Worm (Caenorhabditis elegans) whole organism, young adult: Measurements from ENCODE around the gene F15A8.1.
A peak's percentile ranks its signal among the peaks of the same experiment; 100 is the strongest.

Source experiments
- B0019.2 ChIP-seq: fragments of 200-800 bp; sonication (Bioruptor generic); conservative IDR thresholded peaks from 2 replicates; pipeline ENCODE4 v1.3.6; 2022; ENCODE audit warnings: missing genetic modification reagents, missing genetic modification characterization, missing compliant biosample characterization
- B0261.1 ChIP-seq: sonication (generic microtip); optimal IDR thresholded peaks from 2 replicates; lab custom pipeline; 2016; ENCODE audit warnings: mild to moderate bottlenecking, missing genetic modification characterization, moderate library complexity, missing compliant biosample characterization
- F22D6.2 ChIP-seq: sonication (generic microtip); optimal IDR thresholded peaks from 2 replicates; lab custom pipeline; 2016; ENCODE audit warnings: mild to moderate bottlenecking, missing genetic modification characterization, missing compliant biosample characterization
- F39B2.1 ChIP-seq: fragments of 200-800 bp; sonication (Bioruptor generic); IDR thresholded peaks from 2 replicates; pipeline ENCODE4 v1.3.6; 2022; ENCODE audit warnings: missing genetic modification reagents, missing genetic modification characterization, missing compliant biosample characterization
- F49E8.2 ChIP-seq: sonication (generic microtip); optimal IDR thresholded peaks from 3 replicates; lab custom pipeline; 2017; ENCODE audit warnings: missing genetic modification characterization, mild to moderate bottlenecking, missing compliant biosample characterization, antibody characterized with exemption, moderate library complexity; ENCODE audit not compliant: insufficient read depth
- F55B11.4 ChIP-seq: sonication (generic microtip); optimal IDR thresholded peaks from 2 replicates; lab custom pipeline; 2016; ENCODE audit warnings: missing compliant biosample characterization, missing genetic modification characterization, borderline replicate concordance; ENCODE audit not compliant: insufficient read depth
- F57C9.4 ChIP-seq: sonication (generic microtip); optimal IDR thresholded peaks from 2 replicates; lab custom pipeline; 2017; ENCODE audit warnings: mild to moderate bottlenecking, missing genetic modification characterization, missing compliant biosample characterization
- T07F8.4 ChIP-seq: sonication (generic microtip); optimal IDR thresholded peaks from 2 replicates; lab custom pipeline; 2016; ENCODE audit warnings: mild to moderate bottlenecking, missing genetic modification characterization, moderate library complexity, missing compliant biosample characterization
- T26A5.8 ChIP-seq: sonication (generic microtip); optimal IDR thresholded peaks from 2 replicates; lab custom pipeline; 2016; ENCODE audit warnings: missing genetic modification characterization, missing compliant biosample characterization
- Y53F4B.3 ChIP-seq: fragments of 200-800 bp; sonication (Bioruptor generic); IDR thresholded peaks from 2 replicates; pipeline ENCODE4 v1.3.6; 2022; ENCODE audit warnings: missing genetic modification reagents, missing genetic modification characterization, missing compliant biosample characterization
- ama-1 ChIP-seq, 3 experiments: fragments of 150-350 bp in 1 of 3; sonication (generic microtip) in 2 of 3; optimal IDR thresholded peaks; 2 replicates each; lab custom pipeline; 2014 to 2018; ENCODE audit warnings: missing biosample characterization in 2 of 3, missing genetic modification characterization in 2 of 3, missing genetic modification reagents in 2 of 3
- aptf-3 ChIP-seq: fragments of 200-800 bp; sonication (Bioruptor generic); IDR thresholded peaks from 2 replicates; pipeline ENCODE4 v1.3.6; 2022; ENCODE audit warnings: missing genetic modification characterization, missing compliant biosample characterization
- bed-2 ChIP-seq: fragments of 200-800 bp; sonication (Bioruptor generic); IDR thresholded peaks from 2 replicates; pipeline ENCODE4 v1.3.6; 2022; ENCODE audit warnings: missing genetic modification reagents, missing genetic modification characterization, missing compliant biosample characterization
- cebp-1 ChIP-seq, 2 experiments: fragments of 200-800 bp in 1 of 2; sonication (Bioruptor generic) in 1 of 2; sonication (generic microtip) in 1 of 2; IDR thresholded peaks in 1 of 2; optimal IDR thresholded peaks in 1 of 2; 2 replicates each; pipeline versions ENCODE4 v1.3.6 to Lab custom; 2017 to 2022; ENCODE audit warnings: missing compliant biosample characterization in 2 of 2, missing genetic modification characterization in 2 of 2, mild to moderate bottlenecking in 1 of 2, missing genetic modification reagents in 1 of 2, moderate library complexity in 1 of 2
- ceh-58 ChIP-seq: fragments of 200-800 bp; sonication (Bioruptor generic); IDR thresholded peaks from 2 replicates; pipeline ENCODE4 v1.3.6; 2022; ENCODE audit warnings: missing genetic modification characterization, missing compliant biosample characterization
- ceh-91 ChIP-seq: fragments of 200-800 bp; sonication (Bioruptor generic); IDR thresholded peaks from 2 replicates; pipeline ENCODE4 v1.3.6; 2022; ENCODE audit warnings: missing genetic modification reagents, missing genetic modification characterization, missing compliant biosample characterization
- die-1 ChIP-seq: sonication (generic microtip); optimal IDR thresholded peaks from 2 replicates; lab custom pipeline; 2016; ENCODE audit warnings: missing genotype, mild to moderate bottlenecking, missing genetic modification characterization, missing compliant biosample characterization
- dpff-1 ChIP-seq: sonication (generic microtip); optimal IDR thresholded peaks from 2 replicates; lab custom pipeline; 2017; ENCODE audit warnings: mild to moderate bottlenecking, missing genetic modification characterization, missing compliant biosample characterization
- dpl-1 ChIP-seq: fragments of 150-350 bp; optimal IDR thresholded peaks from 2 replicates; lab custom pipeline; 2014; ENCODE audit warnings: missing biosample characterization, missing genetic modification reagents, missing genetic modification characterization
- egl-44 ChIP-seq: fragments of 200-800 bp; sonication (Bioruptor generic); IDR thresholded peaks from 2 replicates; pipeline ENCODE4 v1.3.6; 2022; ENCODE audit warnings: missing genetic modification reagents, missing genetic modification characterization, missing compliant biosample characterization
- ekl-4 ChIP-seq: fragments of 200-800 bp; sonication (Bioruptor generic); IDR thresholded peaks from 2 replicates; pipeline ENCODE4 v1.3.6; 2022; ENCODE audit warnings: missing genetic modification reagents, missing genetic modification characterization, missing compliant biosample characterization
- him-1 ChIP-seq: sonication (generic microtip); optimal IDR thresholded peaks from 2 replicates; lab custom pipeline; 2016; ENCODE audit warnings: missing genotype, missing genetic modification reagents, missing genetic modification characterization, missing compliant biosample characterization
- hlh-12 ChIP-seq: sonication (generic microtip); optimal IDR thresholded peaks from 2 replicates; lab custom pipeline; 2016; ENCODE audit warnings: missing genetic modification characterization, missing compliant biosample characterization
- hmg-1.2 ChIP-seq: fragments of 200-800 bp; sonication (Bioruptor generic); IDR thresholded peaks from 2 replicates; pipeline ENCODE4 v1.3.6; 2022; ENCODE audit warnings: missing genetic modification reagents, missing genetic modification characterization, missing compliant biosample characterization
- lin-35 ChIP-seq, 3 experiments: fragments of 150-350 bp in 2 of 3; sonication (generic microtip) in 1 of 3; optimal IDR thresholded peaks; 2 replicates each; lab custom pipeline; 2014 to 2018; ENCODE audit warnings: missing biosample characterization in 3 of 3, missing genetic modification characterization in 3 of 3, missing genetic modification reagents in 3 of 3
- lin-40 ChIP-seq: sonication (generic microtip); optimal IDR thresholded peaks from 2 replicates; lab custom pipeline; 2016; ENCODE audit warnings: missing genetic modification characterization, mild to moderate bottlenecking, missing compliant biosample characterization, missing genotype, missing genetic modification reagents
- lir-1 ChIP-seq: fragments of 200-800 bp; sonication (Bioruptor generic); conservative IDR thresholded peaks from 2 replicates; pipeline ENCODE4 v1.3.6; 2022; ENCODE audit warnings: missing genetic modification reagents, missing genetic modification characterization, missing compliant biosample characterization
- madf-10 ChIP-seq: sonication (generic microtip); optimal IDR thresholded peaks from 2 replicates; lab custom pipeline; 2016; ENCODE audit warnings: mild to moderate bottlenecking, missing genetic modification characterization, missing compliant biosample characterization
- madf-6 ChIP-seq: fragments of 200-800 bp; sonication (Bioruptor generic); IDR thresholded peaks from 2 replicates; pipeline ENCODE4 v1.3.6; 2022; ENCODE audit warnings: missing genetic modification reagents, missing genetic modification characterization, missing compliant biosample characterization
- mes-4 ChIP-seq: sonication (generic microtip); optimal IDR thresholded peaks from 2 replicates; lab custom pipeline; 2016; ENCODE audit warnings: missing genotype, missing genetic modification characterization, missing compliant biosample characterization
- nfya-1 ChIP-seq: sonication (generic microtip); optimal IDR thresholded peaks from 2 replicates; lab custom pipeline; 2017; ENCODE audit warnings: antibody characterized with exemption, missing compliant biosample characterization, missing genetic modification characterization, borderline replicate concordance; ENCODE audit not compliant: insufficient read depth
- nfya-2 ChIP-seq: fragments of 200-800 bp; sonication (Bioruptor generic); IDR thresholded peaks from 2 replicates; pipeline ENCODE4 v1.3.6; 2022; ENCODE audit warnings: missing genetic modification reagents, missing genetic modification characterization, missing compliant biosample characterization
- nfyb-1 ChIP-seq: fragments of 200-800 bp; sonication (Bioruptor generic); IDR thresholded peaks from 2 replicates; pipeline ENCODE4 v1.3.6; 2022; ENCODE audit warnings: missing genetic modification reagents, missing genetic modification characterization, missing compliant biosample characterization
- nhr-80 ChIP-seq: sonication (generic microtip); optimal IDR thresholded peaks from 2 replicates; lab custom pipeline; 2016; ENCODE audit warnings: missing genetic modification characterization, missing compliant biosample characterization
- nhr-90 ChIP-seq: sonication (generic microtip); optimal IDR thresholded peaks from 2 replicates; lab custom pipeline; 2016; ENCODE audit warnings: missing genotype, mild to moderate bottlenecking, missing genetic modification characterization, missing compliant biosample characterization
- pbrm-1 ChIP-seq: fragments of 200-800 bp; sonication (Bioruptor generic); IDR thresholded peaks from 2 replicates; pipeline ENCODE4 v1.3.6; 2022; ENCODE audit warnings: missing genetic modification reagents, missing genetic modification characterization, missing compliant biosample characterization
- rcor-1 ChIP-seq: fragments of 200-800 bp; sonication (Bioruptor generic); IDR thresholded peaks from 2 replicates; pipeline ENCODE4 v1.3.6; 2022; ENCODE audit warnings: missing genetic modification reagents, missing genetic modification characterization, missing compliant biosample characterization
- repo-1 ChIP-seq: sonication (generic microtip); optimal IDR thresholded peaks from 2 replicates; lab custom pipeline; 2017; ENCODE audit warnings: mild to moderate bottlenecking, missing genetic modification characterization, missing compliant biosample characterization
- snpc-1.1 ChIP-seq: sonication (generic microtip); optimal IDR thresholded peaks from 2 replicates; lab custom pipeline; 2017; ENCODE audit warnings: missing genetic modification characterization, mild to moderate bottlenecking, missing compliant biosample characterization, antibody characterized with exemption, moderate library complexity, missing genotype, missing genetic modification reagents; ENCODE audit not compliant: insufficient read depth
- snpc-1.3 ChIP-seq: sonication (generic microtip); optimal IDR thresholded peaks from 2 replicates; lab custom pipeline; 2017; ENCODE audit warnings: missing genetic modification characterization, mild to moderate bottlenecking, missing compliant biosample characterization, antibody characterized with exemption, moderate library complexity, missing genotype, missing genetic modification reagents; ENCODE audit not compliant: insufficient read depth
- snpc-3.4 ChIP-seq: sonication (generic microtip); optimal IDR thresholded peaks from 2 replicates; lab custom pipeline; 2017; ENCODE audit warnings: missing genetic modification characterization, mild to moderate bottlenecking, missing compliant biosample characterization, antibody characterized with exemption, moderate library complexity, missing genotype, missing genetic modification reagents
- somi-1 ChIP-seq: fragments of 200-800 bp; sonication (Bioruptor generic); optimal IDR thresholded peaks from 2 replicates; lab custom pipeline; 2018; ENCODE audit warnings: mild to moderate bottlenecking, missing genetic modification characterization, missing compliant biosample characterization
- tbp1 ChIP-seq: fragments of 200-800 bp; sonication (Bioruptor generic); optimal IDR thresholded peaks from 2 replicates; lab custom pipeline; 2018; ENCODE audit warnings: mild to moderate bottlenecking, missing genetic modification characterization, missing compliant biosample characterization
- tlf-1 ChIP-seq: fragments of 200-800 bp; sonication (Bioruptor generic); optimal IDR thresholded peaks from 2 replicates; lab custom pipeline; 2018; ENCODE audit warnings: mild to moderate bottlenecking, missing genetic modification characterization, missing compliant biosample characterization
- zim-3 ChIP-seq: sonication (generic microtip); optimal IDR thresholded peaks from 2 replicates; lab custom pipeline; 2017; ENCODE audit warnings: mild to moderate bottlenecking, missing genetic modification characterization, moderate library complexity, missing compliant biosample characterization
- ztf-18 ChIP-seq: sonication (generic microtip); optimal IDR thresholded peaks from 2 replicates; lab custom pipeline; 2016; ENCODE audit warnings: missing genotype, mild to moderate bottlenecking, missing genetic modification characterization, missing compliant biosample characterization
- ztf-22 ChIP-seq: fragments of 200-800 bp; sonication (Bioruptor generic); optimal IDR thresholded peaks from 2 replicates; lab custom pipeline; 2018; ENCODE audit warnings: mild to moderate bottlenecking, missing genetic modification characterization, moderate library complexity, missing compliant biosample characterization

F15A8.1 gene

ce11 chrX:4444073-4444472 is 3.3 kb downstream of the F15A8.1 start (continued):
- TF ChIP-seq F55B11.4 (tag; lab: Kevin White, UChicago) (no peak), ceh-91 (GFP tag; lab: Robert Waterston, UW) (0 out of 2 replicates have a peak, but pooled peaks have one; percentile 15), ztf-22 (GFP tag; lab: Kevin White, UChicago) (no peak), dpff-1 (tag; lab: Kevin White, UChicago) (no peak), nfya-1 (tag; lab: Kevin White, UChicago) (no peak), ceh-58 (GFP tag; lab: Robert Waterston, UW) (no peak), snpc-3.4 (tag; lab: Kevin White, UChicago) (peak; percentile 87), F22D6.2 (tag; lab: Kevin White, UChicago) (peak; percentile 7), mes-4 (tag; lab: Kevin White, UChicago) (peak; percentile 41), lin-35 (GFP tag; optimal IDR thresholded peaks at IDR 0.05; lab: Kevin White, UChicago) (peak in 1 of 3 experiments; percentile 71), nfyb-1 (peak; percentile 74), bed-2 (GFP tag; lab: Robert Waterston, UW) (no peak), F57C9.4 (tag; lab: Kevin White, UChicago) (no peak), T07F8.4 (peak; percentile 21), lir-1 (GFP tag; lab: Robert Waterston, UW) (peak; percentile 46; the same call in 1 of the 2 replicates), hlh-12 (tag; lab: Kevin White, UChicago) (peak; percentile 78), ekl-4 (GFP tag; lab: Robert Waterston, UW) (peak; percentile 70; the same call in 1 of the 2 replicates), madf-6 (peak; percentile 55; the same call in 1 of the 2 replicates), ama-1 (optimal IDR thresholded peaks at IDR 0.05; lab: Kevin White, UChicago) (no peak), ama-1 (GFP tag; optimal IDR thresholded peaks at IDR 0.05; lab: Kevin White, UChicago) (peak in 1 of 2 experiments; percentile 85), egl-44 (GFP tag; lab: Robert Waterston, UW) (peak; percentile 81), pbrm-1 (peak; percentile 89), repo-1 (tag; lab: Kevin White, UChicago) (no peak), aptf-3 (GFP tag; lab: Robert Waterston, UW) (no peak), tlf-1 (no peak), him-1 (tag; lab: Kevin White, UChicago) (peak; percentile 78), B0261.1 (tag; lab: Kevin White, UChicago) (peak; percentile 92), tbp1 (GFP tag; lab: Kevin White, UChicago) (peak; percentile 96), hmg-1.2 (GFP tag; lab: Robert Waterston, UW) (peak; percentile 82), nfya-2 (no peak), dpl-1 (GFP tag; lab: Kevin White, UChicago) (no peak), F49E8.2 (peak; percentile 25), madf-10 (tag; lab: Kevin White, UChicago) (peak; percentile 50), B0019.2 (GFP tag; lab: Robert Waterston, UW) (no peak), zim-3 (peak; percentile 62), Y53F4B.3 (GFP tag; lab: Robert Waterston, UW) (peak; percentile 73), T26A5.8 (peak; percentile 53), somi-1 (GFP tag; lab: Kevin White, UChicago) (peak; percentile 25), die-1 (peak; percentile 93), snpc-1.1 (tag; lab: Kevin White, UChicago) (peak; percentile 77), rcor-1 (GFP tag; lab: Robert Waterston, UW) (peak; percentile 79), nhr-90 (peak; percentile 67), snpc-1.3 (tag; lab: Kevin White, UChicago) (peak; percentile 84), F39B2.1 (no peak), ztf-18 (peak; percentile 48), cebp-1 (GFP tag; IDR thresholded peaks at IDR 0.05; lab: Robert Waterston, UW) (no peak), cebp-1 (tag; optimal IDR thresholded peaks at IDR 0.05; lab: Kevin White, UChicago) (peak; percentile 62), nhr-80 (tag; lab: Kevin White, UChicago) (peak; percentile 2), lin-40 (tag; lab: Kevin White, UChicago) (peak; percentile 44)
